Fruit fly (Drosophila melanogaster): Measurements from ENCODE around the gene orion.

DNA sequence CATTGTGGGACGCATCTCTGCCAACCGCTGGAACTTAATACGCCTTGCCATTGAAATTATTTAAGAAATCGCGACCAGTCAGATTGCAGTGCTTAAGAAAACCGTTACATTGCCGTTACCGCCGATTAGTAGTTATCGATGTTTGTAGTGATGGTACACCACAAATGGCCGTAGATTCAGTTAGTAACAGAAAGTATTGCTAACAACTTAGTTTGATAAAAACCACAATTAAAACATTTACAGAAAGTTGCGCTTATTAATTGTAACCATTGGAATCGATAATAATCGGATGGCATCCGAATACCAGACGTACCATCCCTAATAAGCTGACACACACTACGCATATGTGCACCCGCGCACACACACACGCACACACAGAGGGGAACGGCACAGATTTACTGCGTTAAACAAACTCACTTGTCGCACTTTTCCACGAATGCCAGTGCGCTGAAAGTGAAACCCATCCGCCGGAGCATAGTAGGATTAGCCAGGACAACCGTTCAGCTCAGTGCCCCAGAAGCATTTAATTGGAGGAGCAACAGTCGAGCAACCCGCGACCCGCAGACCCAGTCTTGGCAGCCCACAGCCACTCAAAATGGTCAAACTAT lies 26.5 kb downstream of the orion start, which contains the start of the genes hdm and Ykt6:
- TF ChIP-seq Myc (optimal IDR thresholded peaks at IDR 0.05) (no peak), psq (optimal IDR thresholded peaks at IDR 0.05) (no peak), Sin3A (optimal IDR thresholded peaks at IDR 0.05) (no peak), insv (optimal IDR thresholded peaks at IDR 0.05) (no peak), ttk (optimal IDR thresholded peaks at IDR 0.05) (no peak)
